Worm (Caenorhabditis elegans): ENCODE measurements around the gene tag-342.

DNA sequence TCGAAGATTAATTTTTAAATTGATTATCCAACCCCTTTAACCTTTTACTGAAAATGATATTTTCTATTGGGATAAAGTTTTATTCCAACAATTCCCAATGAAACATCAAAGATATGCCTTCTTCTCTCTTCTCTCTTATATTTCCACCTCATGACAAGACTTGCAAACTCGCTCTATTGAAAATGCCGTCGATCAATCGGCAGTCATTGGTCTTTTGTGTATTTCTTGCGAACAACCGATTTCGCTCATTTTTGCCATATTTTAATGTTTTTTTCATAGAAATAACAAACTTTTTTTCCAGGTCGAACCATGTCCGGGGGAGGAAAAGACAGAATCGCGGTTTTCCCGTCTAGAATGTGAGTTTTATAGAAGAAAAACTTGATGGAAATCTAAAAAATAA, 39.8 kb downstream of the tag-342 start, which contains the start of gene vha-14:
- TF ChIP-seq snpc-4 (tag; optimal IDR thresholded peaks at IDR 0.05) (no peak), lin-13 (tag; optimal IDR thresholded peaks at IDR 0.05) (no peak), nhr-76 (tag; optimal IDR thresholded peaks at IDR 0.05) (no peak), unc-62 (GFP tag; optimal IDR thresholded peaks at IDR 0.05) (peak; percentile 38), nhr-28 (tag; optimal IDR thresholded peaks at IDR 0.05) (no peak), tbx-8 (GFP tag; optimal IDR thresholded peaks at IDR 0.05) (no peak), ztf-11 (tag; optimal IDR thresholded peaks at IDR 0.05) (no peak), elt-3 (tag; optimal IDR thresholded peaks at IDR 0.05) (no peak), pha-4 (tag; optimal IDR thresholded peaks at IDR 0.05) (no peak)
